Worm (Caenorhabditis elegans) whole organism, L4 larva: ENCODE measurements around the gene vab-3.

Experiments
- F37D6.2 ChIP-seq: sonication (generic microtip); optimal IDR thresholded peaks from 2 replicates; lab custom pipeline; 2016; ENCODE audit warnings: mild to moderate bottlenecking, missing genetic modification characterization, missing compliant biosample characterization
- F49E8.2 ChIP-seq: sonication (generic microtip); optimal IDR thresholded peaks from 2 replicates; lab custom pipeline; 2016; ENCODE audit warnings: missing compliant biosample characterization, mild to moderate bottlenecking, missing genetic modification characterization, borderline replicate concordance
- T20F7.1 ChIP-seq: fragments of 200-800 bp; sonication (Bioruptor generic); optimal IDR thresholded peaks from 2 replicates; lab custom pipeline; 2018; ENCODE audit warnings: mild to moderate bottlenecking, missing genetic modification characterization, missing compliant biosample characterization
- T26A8.4 ChIP-seq: fragments of 200-800 bp; sonication (Bioruptor generic); IDR thresholded peaks from 2 replicates; pipeline ENCODE4 v1.3.6; 2022; ENCODE audit warnings: missing genetic modification characterization, missing compliant biosample characterization
- Y5F2A.4 ChIP-seq: fragments of 200-800 bp; sonication (Bioruptor generic); optimal IDR thresholded peaks from 2 replicates; lab custom pipeline; 2018; ENCODE audit warnings: mild to moderate bottlenecking, missing genetic modification characterization, missing compliant biosample characterization
- ZK337.2 ChIP-seq: fragments of 200-800 bp; sonication (Bioruptor generic); IDR thresholded peaks from 2 replicates; pipeline ENCODE4 v1.3.6; 2022; ENCODE audit warnings: missing genetic modification reagents, missing genetic modification characterization, missing compliant biosample characterization
- aha-1 ChIP-seq: fragments of 150-350 bp; peaks from one replicate; lab custom pipeline; 2014; ENCODE audit warnings: missing biosample characterization, missing genetic modification characterization
- aly-2 ChIP-seq: sonication (generic microtip); optimal IDR thresholded peaks from 2 replicates; lab custom pipeline; 2018; ENCODE audit warnings: missing biosample characterization, missing genetic modification characterization
- attf-4 ChIP-seq: sonication (generic microtip); optimal IDR thresholded peaks from 3 replicates; lab custom pipeline; 2017; ENCODE audit warnings: missing biosample characterization, missing genetic modification characterization
- ceh-28 ChIP-seq: fragments of 150-350 bp; optimal IDR thresholded peaks from 2 replicates; lab custom pipeline; 2014; ENCODE audit warnings: missing biosample characterization, missing genetic modification reagents, missing genetic modification characterization
- ceh-44 ChIP-seq: fragments of 200-800 bp; sonication (Bioruptor generic); IDR thresholded peaks from 2 replicates; pipeline ENCODE4 v1.3.6; 2022; ENCODE audit warnings: missing genetic modification reagents, missing genetic modification characterization, missing compliant biosample characterization
- ceh-62 ChIP-seq: sonication (generic microtip); optimal IDR thresholded peaks from 2 replicates; lab custom pipeline; 2017; ENCODE audit warnings: missing biosample characterization, missing genetic modification characterization
- ceh-82 ChIP-seq: sonication (generic microtip); optimal IDR thresholded peaks from 2 replicates; lab custom pipeline; 2017; ENCODE audit warnings: missing biosample characterization, missing genetic modification characterization
- ctbp-1 ChIP-seq: fragments of 200-800 bp; sonication (Bioruptor generic); IDR thresholded peaks from 2 replicates; pipeline ENCODE4 v1.3.6; 2022; ENCODE audit warnings: missing genetic modification reagents, missing genetic modification characterization, missing compliant biosample characterization
- daf-16 ChIP-seq, 3 experiments: sonication (generic microtip); optimal IDR thresholded peaks; 2 replicates each; lab custom pipeline; 2016 to 2017; ENCODE audit warnings: missing genetic modification characterization in 3 of 3, missing genetic modification reagents in 3 of 3, mild to moderate bottlenecking in 2 of 3, missing compliant biosample characterization in 2 of 3, missing biosample characterization in 1 of 3, moderate library complexity in 1 of 3
- dmd-6 ChIP-seq: fragments of 200-800 bp; sonication (Bioruptor generic); IDR thresholded peaks from 2 replicates; pipeline ENCODE4 v1.3.6; 2022; ENCODE audit warnings: missing genetic modification reagents, missing genetic modification characterization, missing compliant biosample characterization
- dve-1 ChIP-seq: sonication (generic microtip); optimal IDR thresholded peaks from 2 replicates; lab custom pipeline; 2017; ENCODE audit warnings: antibody characterized with exemption, mild to moderate bottlenecking, missing genetic modification characterization, missing compliant biosample characterization; ENCODE audit not compliant: insufficient read depth
- egl-27 ChIP-seq: sonication (generic microtip); optimal IDR thresholded peaks from 3 replicates; lab custom pipeline; 2017; ENCODE audit warnings: missing biosample characterization, missing genetic modification reagents, missing genetic modification characterization
- egl-43 ChIP-seq: fragments of 200-800 bp; sonication (Bioruptor generic); IDR thresholded peaks from 2 replicates; pipeline ENCODE4 v1.3.6; 2022; ENCODE audit warnings: missing genetic modification reagents, missing genetic modification characterization, missing compliant biosample characterization
- fkh-10 ChIP-seq: fragments of 150-350 bp; optimal IDR thresholded peaks from 2 replicates; lab custom pipeline; 2014; ENCODE audit warnings: missing biosample characterization, missing genetic modification reagents, missing genetic modification characterization
- gei-8 ChIP-seq: fragments of 200-800 bp; sonication (Bioruptor generic); optimal IDR thresholded peaks from 2 replicates; lab custom pipeline; 2018; ENCODE audit warnings: mild to moderate bottlenecking, missing genetic modification characterization, missing compliant biosample characterization
- hif-1 ChIP-seq, 2 experiments: sonication (generic microtip); optimal IDR thresholded peaks; 2 replicates each; lab custom pipeline; 2016 to 2017; ENCODE audit warnings: missing compliant biosample characterization in 2 of 2, missing genetic modification characterization in 2 of 2, missing genetic modification reagents in 2 of 2, missing genotype in 2 of 2, mild to moderate bottlenecking in 1 of 2
- hlh-11 ChIP-seq: fragments of 200-800 bp; sonication (Bioruptor generic); optimal IDR thresholded peaks from 2 replicates; lab custom pipeline; 2018; ENCODE audit warnings: mild to moderate bottlenecking, missing genetic modification characterization, missing compliant biosample characterization
- hlh-30 ChIP-seq: sonication (generic microtip); optimal IDR thresholded peaks from 2 replicates; lab custom pipeline; 2017; ENCODE audit warnings: antibody characterized with exemption, mild to moderate bottlenecking, missing genetic modification characterization, missing compliant biosample characterization; ENCODE audit not compliant: insufficient read depth
- lin-1 ChIP-seq: fragments of 200-800 bp; sonication (Bioruptor generic); IDR thresholded peaks from 2 replicates; pipeline ENCODE4 v1.3.6; 2022; ENCODE audit warnings: missing genetic modification reagents, missing genetic modification characterization, missing compliant biosample characterization
- lin-38 ChIP-seq: fragments of 200-800 bp; sonication (Bioruptor generic); IDR thresholded peaks from 2 replicates; pipeline ENCODE4 v1.3.6; 2022; ENCODE audit warnings: missing genetic modification reagents, missing genetic modification characterization, missing compliant biosample characterization
- mdl-1 ChIP-seq, 2 experiments: fragments of 150-350 bp in 1 of 2; sonication (generic microtip) in 1 of 2; optimal IDR thresholded peaks; 2 replicates each; lab custom pipeline; 2014 to 2017; ENCODE audit warnings: missing biosample characterization in 2 of 2, missing genetic modification characterization in 2 of 2
- mdt-29 ChIP-seq: fragments of 200-800 bp; sonication (Bioruptor generic); IDR thresholded peaks from 2 replicates; pipeline ENCODE4 v1.3.6; 2022; ENCODE audit warnings: missing genetic modification reagents, missing genetic modification characterization, missing compliant biosample characterization
- mep-1 ChIP-seq: fragments of 150-350 bp; sonication (generic microtip); optimal IDR thresholded peaks from 3 replicates; lab custom pipeline; 2014; ENCODE audit warnings: missing biosample characterization, missing genetic modification characterization
- mxl-2 ChIP-seq: fragments of 200-800 bp; sonication (Bioruptor generic); conservative IDR thresholded peaks from 2 replicates; pipeline ENCODE4 v1.3.6; 2022; ENCODE audit warnings: missing genetic modification reagents, missing genetic modification characterization, missing compliant biosample characterization
- nhr-11 ChIP-seq: fragments of 150-350 bp; optimal IDR thresholded peaks from 2 replicates; lab custom pipeline; 2014; ENCODE audit warnings: missing biosample characterization, missing genetic modification characterization
- nhr-28 ChIP-seq: fragments of 150-350 bp; optimal IDR thresholded peaks from 2 replicates; lab custom pipeline; 2014; ENCODE audit warnings: missing biosample characterization, missing genetic modification characterization
- nhr-42 ChIP-seq: fragments of 200-800 bp; sonication (Bioruptor generic); IDR thresholded peaks from 2 replicates; pipeline ENCODE4 v1.3.6; 2022; ENCODE audit warnings: missing genetic modification characterization, missing compliant biosample characterization
- nhr-48 ChIP-seq: sonication (generic microtip); optimal IDR thresholded peaks from 2 replicates; lab custom pipeline; 2016; ENCODE audit warnings: mild to moderate bottlenecking, missing genetic modification characterization, missing compliant biosample characterization
- nhr-6 ChIP-seq: fragments of 150-350 bp; optimal IDR thresholded peaks from 2 replicates; lab custom pipeline; 2014; ENCODE audit warnings: missing biosample characterization, missing genetic modification characterization
- php-3 ChIP-seq: fragments of 200-800 bp; sonication (Bioruptor generic); IDR thresholded peaks from 2 replicates; pipeline ENCODE4 v1.3.6; 2022; ENCODE audit warnings: missing genetic modification reagents, missing genetic modification characterization, missing compliant biosample characterization
- pqm-1 ChIP-seq: sonication (generic microtip); optimal IDR thresholded peaks from 2 replicates; lab custom pipeline; 2017; ENCODE audit warnings: missing biosample characterization, missing genetic modification characterization
- set-16 ChIP-seq: fragments of 200-800 bp; sonication (Bioruptor generic); IDR thresholded peaks from 2 replicates; pipeline ENCODE4 v1.3.6; 2022; ENCODE audit warnings: missing genetic modification reagents, missing genetic modification characterization, missing compliant biosample characterization
- tra-1 ChIP-seq: fragments of 200-800 bp; sonication (Bioruptor generic); IDR thresholded peaks from 2 replicates; pipeline ENCODE4 v1.3.6; 2022; ENCODE audit warnings: missing genetic modification reagents, missing genetic modification characterization, missing compliant biosample characterization
- unc-62 ChIP-seq, 3 experiments: fragments of 150-350 bp in 1 of 3; sonication (generic microtip); optimal IDR thresholded peaks in 2 of 3; peaks in 1 of 3; 1 replicate in 1 of 3; 2 replicates in 2 of 3; lab custom pipeline; 2014 to 2017; ENCODE audit warnings: missing biosample characterization in 3 of 3, missing genetic modification characterization in 3 of 3, missing genetic modification reagents in 3 of 3, missing genotype in 1 of 3
- zip-11 ChIP-seq: fragments of 200-800 bp; sonication (Bioruptor generic); IDR thresholded peaks from 2 replicates; pipeline ENCODE4 v1.3.6; 2022; ENCODE audit warnings: missing genetic modification characterization, missing compliant biosample characterization
- zip-2 ChIP-seq: fragments of 150-350 bp; optimal IDR thresholded peaks from 2 replicates; lab custom pipeline; 2014; ENCODE audit warnings: missing biosample characterization, missing genetic modification characterization
- ztf-11 ChIP-seq: fragments of 150-350 bp; optimal IDR thresholded peaks from 2 replicates; lab custom pipeline; 2014; ENCODE audit warnings: missing biosample characterization, missing genetic modification characterization
- ztf-7 ChIP-seq: fragments of 150-350 bp; optimal IDR thresholded peaks from 2 replicates; lab custom pipeline; 2014; ENCODE audit warnings: missing biosample characterization, missing genetic modification characterization

The vab-3 gene

ce11 chrX:10528993-10529392 lies 29.3 kb downstream of the vab-3 start, which contains the start of the genes F14F3.5 and slcf-1 (continued):
- no peak for TF ChIP-seq hif-1 (tag; optimal IDR thresholded peaks at IDR 0.05; lab: Kevin White, UChicago)
- peak; percentile 81 for TF ChIP-seq php-3 (GFP tag; lab: Robert Waterston, UW)
- TF ChIP-seq F37D6.2 (tag; lab: Kevin White, UChicago), result no peak
- TF ChIP-seq pqm-1 (tag; lab: Kevin White, UChicago), result peak; percentile 57
- TF ChIP-seq mxl-2 (GFP tag; lab: Robert Waterston, UW), result no peak
- peak; percentile 34 for TF ChIP-seq nhr-28 (tag; lab: Kevin White, UChicago)
- TF ChIP-seq attf-4 (tag; lab: Kevin White, UChicago), result no peak
- TF ChIP-seq ceh-62 (tag; lab: Kevin White, UChicago), result no peak
- no peak for TF ChIP-seq ZK337.2
- no peak for TF ChIP-seq T20F7.1 (GFP tag; lab: Kevin White, UChicago)
- TF ChIP-seq nhr-11, result no peak
- 0 out of 2 replicates have a peak, but pooled peaks have one; percentile 11 for TF ChIP-seq tra-1 (GFP tag; lab: Robert Waterston, UW)
- TF ChIP-seq ceh-44 (GFP tag; lab: Robert Waterston, UW), result no peak

- TF ChIP-seq mdt-29 (GFP tag; lab: Robert Waterston, UW) (no peak), lin-38 (GFP tag; lab: Robert Waterston, UW) (no peak), hlh-11 (tag; lab: Kevin White, UChicago) (peak; percentile 50), hlh-30 (peak; percentile 23), aha-1 (tag; lab: Kevin White, UChicago) (peak; percentile 3), dve-1 (tag; lab: Kevin White, UChicago) (peak; percentile 57), unc-62 (GFP tag; optimal IDR thresholded peaks at IDR 0.05 in 1 of 2; lab: Kevin White, UChicago) (peak in 1 of 2 experiments; percentile 91), unc-62 (tag; optimal IDR thresholded peaks at IDR 0.05; lab: Kevin White, UChicago) (no peak), F37D6.2 (tag; lab: Kevin White, UChicago) (no peak), mep-1 (tag; lab: Kevin White, UChicago) (peak; percentile 24), dmd-6 (peak; percentile 52; the same call in 1 of the 2 replicates), egl-43 (GFP tag; lab: Robert Waterston, UW) (no peak), gei-8 (GFP tag; lab: Kevin White, UChicago) (no peak), php-3 (GFP tag; lab: Robert Waterston, UW) (0 out of 2 replicates have a peak, but pooled peaks have one; percentile 34), ztf-7 (tag; lab: Kevin White, UChicago) (no peak), nhr-48 (tag; lab: Kevin White, UChicago) (peak; percentile 56), T26A8.4 (GFP tag; lab: Robert Waterston, UW) (no peak), nhr-28 (tag; lab: Kevin White, UChicago) (peak; percentile 40), ceh-28 (tag; lab: Kevin White, UChicago) (no peak), F49E8.2 (tag; lab: Kevin White, UChicago) (no peak), ceh-82 (tag; lab: Kevin White, UChicago) (no peak), mdl-1 (tag; optimal IDR thresholded peaks at IDR 0.05; lab: Kevin White, UChicago) (peak in 1 of 2 experiments; percentile 3), lin-1 (GFP tag; lab: Robert Waterston, UW) (peak; percentile 60; the same call in 1 of the 2 replicates), mxl-2 (GFP tag; lab: Robert Waterston, UW) (no peak), daf-16 (GFP tag; optimal IDR thresholded peaks at IDR 0.05; lab: Kevin White, UChicago) (no peak), daf-16 (tag; optimal IDR thresholded peaks at IDR 0.05; lab: Kevin White, UChicago) (peak; percentile 63), pqm-1 (tag; lab: Kevin White, UChicago) (peak; percentile 10), T20F7.1 (GFP tag; lab: Kevin White, UChicago) (peak; percentile 32), zip-11 (GFP tag; lab: Robert Waterston, UW) (no peak)
- TF ChIP-seq, all 104 proteins: peak for 15
Observed at ce11 chrX:10532180-10532833, 32.6 kb downstream of the vab-3 start.

DNA sequence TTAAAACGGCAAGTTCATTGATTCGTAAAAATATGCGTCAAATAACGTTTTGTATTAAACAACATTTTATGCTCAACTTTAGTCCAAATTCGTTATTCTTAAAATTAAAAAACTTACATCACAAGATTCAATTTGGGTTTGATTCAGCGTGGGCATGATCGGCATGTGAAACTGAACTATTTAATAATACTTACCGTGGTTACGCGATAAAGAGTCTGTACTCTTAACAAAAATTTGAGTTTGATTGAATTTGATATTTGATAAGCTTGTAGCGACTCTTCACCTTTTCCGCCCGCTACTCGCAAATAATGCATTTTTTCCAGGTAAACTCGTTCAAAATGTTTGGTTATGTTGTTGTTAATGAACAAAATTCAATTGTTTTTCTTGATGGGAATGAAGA lies 33.8 kb downstream of the vab-3 start, which contains the start of gene glo-3:
glo-3 (plus strand) TSS at position 253 of the 400 bp plus-strand sequence.
- TF ChIP-seq hlh-11 (tag; lab: Kevin White, UChicago), result peak; percentile 24
- no peak for TF ChIP-seq zip-2
- no peak for TF ChIP-seq set-16 (GFP tag; lab: Robert Waterston, UW)
- TF ChIP-seq aly-2 (tag; lab: Kevin White, UChicago), result no peak
- TF ChIP-seq ztf-11 (tag; lab: Kevin White, UChicago), result no peak
- TF ChIP-seq Y5F2A.4, result no peak
- TF ChIP-seq daf-16 (GFP tag; optimal IDR thresholded peaks at IDR 0.05; lab: Kevin White, UChicago), result no peak
- peak; percentile 21 for TF ChIP-seq daf-16 (tag; optimal IDR thresholded peaks at IDR 0.05; lab: Kevin White, UChicago)
- no peak for TF ChIP-seq nhr-6
- no peak for TF ChIP-seq fkh-10 (GFP tag; lab: Kevin White, UChicago)
- TF ChIP-seq hlh-30, result peak; percentile 53
- TF ChIP-seq dmd-6, result peak; percentile 28; the same call in 1 of the 2 replicates
- no peak for TF ChIP-seq ctbp-1 (GFP tag; lab: Robert Waterston, UW)
- no peak for TF ChIP-seq egl-27 (tag; lab: Kevin White, UChicago)
- peak; percentile 37 for TF ChIP-seq dve-1 (tag; lab: Kevin White, UChicago)
- peak; percentile 9 for TF ChIP-seq pqm-1 (tag; lab: Kevin White, UChicago)
- no peak for TF ChIP-seq nhr-42 (GFP tag; lab: Robert Waterston, UW)
